Fruit fly (Drosophila melanogaster) whole organism, adult: ENCODE measurements around the gene CG14095.

Experiments
- CG11617 ChIP-seq: fragments of 200-800 bp; sonication (Bioruptor generic); optimal IDR thresholded peaks from 2 replicates; lab custom pipeline; 2017; ENCODE audit warnings: mild to moderate bottlenecking, missing biosample characterization, missing genetic modification reagents, missing genetic modification characterization
- CG12768 ChIP-seq: fragments of 200-800 bp; sonication (Bioruptor generic); optimal IDR thresholded peaks from 2 replicates; lab custom pipeline; 2017; ENCODE audit warnings: missing biosample characterization, missing genetic modification characterization, mild to moderate bottlenecking, moderate library complexity, missing genetic modification reagents
- CG7101 ChIP-seq: fragments of 200-800 bp; sonication (Bioruptor generic); optimal IDR thresholded peaks from 2 replicates; lab custom pipeline; 2018; ENCODE audit warnings: missing biosample characterization, mild to moderate bottlenecking, missing genetic modification characterization, moderate library complexity
- Mnt ChIP-seq: fragments of 200-800 bp; sonication (Bioruptor generic); optimal IDR thresholded peaks from 2 replicates; lab custom pipeline; 2016; ENCODE audit warnings: missing biosample characterization, mild to moderate bottlenecking, missing genetic modification characterization
- cnc ChIP-seq, 2 experiments: fragments of >200 bp; optimal IDR thresholded peaks; 2 replicates each; lab custom pipeline; 2017
- ovo ChIP-seq: fragments of 200-800 bp; sonication (Bioruptor generic); optimal IDR thresholded peaks from 2 replicates; lab custom pipeline; 2016; ENCODE audit warnings: missing biosample characterization, missing genetic modification characterization
- pad ChIP-seq: fragments of 200-800 bp; sonication (Bioruptor generic); optimal IDR thresholded peaks from 3 replicates; lab custom pipeline; 2017; ENCODE audit warnings: missing biosample characterization, missing genetic modification characterization, mild to moderate bottlenecking, moderate library complexity, missing genetic modification reagents
- toe ChIP-seq: fragments of 200-800 bp; sonication (Bioruptor generic); optimal IDR thresholded peaks from 2 replicates; lab custom pipeline; 2016; ENCODE audit warnings: missing biosample characterization, missing genetic modification characterization

dm6 chr3L:19495991-19496588 lies 31.5 kb upstream of the CG14095 start:
- TF ChIP-seq CG11617 (GFP tag; lab: Kevin White, UChicago) (no peak), Mnt (no peak), toe (no peak), CG7101 (tag; lab: Kevin White, UChicago) (peak; percentile 10), ovo (GFP tag; lab: Kevin White, UChicago) (no peak), cnc (optimal IDR thresholded peaks at IDR 0.05; lab: Kevin White, UChicago) (no peak), pad (GFP tag; lab: Kevin White, UChicago) (peak; percentile 9), CG12768 (GFP tag; lab: Kevin White, UChicago) (peak; percentile 28)
